Fruit fly (Drosophila melanogaster) whole organism, prepupa: ENCODE results near the gene CG16995.

Source experiments
- CG8632 ChIP-seq: fragments of 200-800 bp; sonication (Bioruptor generic); optimal IDR thresholded peaks from 3 replicates; lab custom pipeline; 2016; ENCODE audit warnings: missing biosample characterization, missing genetic modification characterization
- Eip78C ChIP-seq: fragments of 200-800 bp; sonication (Bioruptor generic); peaks from one replicate; lab custom pipeline; 2016; ENCODE audit warnings: missing biosample characterization, missing genetic modification characterization
- achi ChIP-seq: fragments of 200-800 bp; sonication (Bioruptor generic); optimal IDR thresholded peaks from 3 replicates; lab custom pipeline; 2016; ENCODE audit warnings: missing biosample characterization, missing genetic modification characterization

dm6 chr2L:2357228-2357656 is 49.5 kb downstream of the CG16995 start, which contains the start of gene CG9967:
- TF ChIP-seq Eip78C (GFP tag; lab: Kevin White, UChicago): peak; percentile 60
- no peak for TF ChIP-seq CG8632
- no peak for TF ChIP-seq achi (GFP tag; lab: Kevin White, UChicago)
